Fruit fly (Drosophila melanogaster) whole organism, embryonic: ENCODE results near the gene uncNacbeta.
A peak's percentile ranks its signal among the peaks of the same experiment; 100 is the strongest.

Source experiments
- ATbp ChIP-seq: fragments of 200-800 bp; sonication (Bioruptor generic); optimal IDR thresholded peaks from 2 replicates; lab custom pipeline; 2017; ENCODE audit warnings: missing biosample characterization, mild to moderate bottlenecking, missing genetic modification characterization, missing genetic modification reagents
- Ada2b ChIP-seq: fragments of 200-800 bp; sonication (Bioruptor generic); IDR thresholded peaks from 2 replicates; pipeline ENCODE4 v1.3.6; 2022; ENCODE audit warnings: missing biosample characterization, missing genetic modification characterization
- Adf1 ChIP-seq: fragments of 200-800 bp; sonication (Bioruptor generic); IDR thresholded peaks from 2 replicates; pipeline ENCODE4 v1.3.6; 2022; ENCODE audit warnings: missing biosample characterization, missing genetic modification characterization
- CG10267 ChIP-seq: fragments of 200-800 bp; sonication (Bioruptor generic); optimal IDR thresholded peaks from 2 replicates; lab custom pipeline; 2018; ENCODE audit warnings: missing biosample characterization, mild to moderate bottlenecking, missing genetic modification characterization, moderate library complexity
- CG11695 ChIP-seq: fragments of 200-800 bp; sonication (Bioruptor generic); IDR thresholded peaks from 3 replicates; pipeline ENCODE4 v1.3.6; 2022; ENCODE audit warnings: missing biosample characterization, missing genetic modification characterization
- CG12071 ChIP-seq: fragments of 200-800 bp; sonication (Bioruptor generic); optimal IDR thresholded peaks from 3 replicates; lab custom pipeline; 2018; ENCODE audit warnings: missing biosample characterization, mild to moderate bottlenecking, missing genetic modification characterization
- CG12659 ChIP-seq: fragments of 200-800 bp; sonication (Bioruptor generic); optimal IDR thresholded peaks from 3 replicates; lab custom pipeline; 2017; ENCODE audit warnings: mild to moderate bottlenecking, missing biosample characterization, missing genetic modification reagents, missing genetic modification characterization
- CG13287 ChIP-seq: fragments of 200-800 bp; sonication (Bioruptor generic); IDR thresholded peaks from 2 replicates; pipeline ENCODE4 v1.3.6; 2022; ENCODE audit warnings: missing biosample characterization, missing genetic modification characterization; ENCODE audit not compliant: partially characterized antibody
- CG13894 ChIP-seq: fragments of 200-800 bp; sonication (Bioruptor generic); optimal IDR thresholded peaks from 3 replicates; lab custom pipeline; 2018; ENCODE audit warnings: missing biosample characterization, mild to moderate bottlenecking, missing genetic modification characterization, moderate library complexity
- CG17385 ChIP-seq: fragments of 200-800 bp; sonication (Bioruptor generic); optimal IDR thresholded peaks from 3 replicates; lab custom pipeline; 2018; ENCODE audit warnings: missing biosample characterization, mild to moderate bottlenecking, missing genetic modification characterization
- CG18262 ChIP-seq: fragments of 200-800 bp; optimal IDR thresholded peaks from 3 replicates; lab custom pipeline; 2019; ENCODE audit warnings: missing biosample characterization, mild to moderate bottlenecking, missing genetic modification characterization, moderate library complexity
- CG18599 ChIP-seq: fragments of 200-800 bp; sonication (Bioruptor generic); optimal IDR thresholded peaks from 3 replicates; lab custom pipeline; 2017; ENCODE audit warnings: missing biosample characterization, missing genetic modification characterization, mild to moderate bottlenecking, moderate library complexity, missing genetic modification reagents
- CG2875 ChIP-seq: fragments of 200-800 bp; sonication (Bioruptor generic); optimal IDR thresholded peaks from 2 replicates; lab custom pipeline; 2017; ENCODE audit warnings: missing biosample characterization, mild to moderate bottlenecking, missing genetic modification characterization, missing genetic modification reagents
- CG32532 ChIP-seq: fragments of 200-800 bp; sonication (Bioruptor generic); IDR thresholded peaks from 2 replicates; pipeline ENCODE4 v1.3.6; 2022; ENCODE audit warnings: missing biosample characterization, missing genetic modification characterization
- CG34376 ChIP-seq: fragments of 200-800 bp; sonication (Bioruptor generic); optimal IDR thresholded peaks from 2 replicates; lab custom pipeline; 2018; ENCODE audit warnings: missing biosample characterization, mild to moderate bottlenecking, missing genetic modification characterization
- CG6175 ChIP-seq: fragments of 200-800 bp; sonication (Bioruptor generic); IDR thresholded peaks from 3 replicates; pipeline ENCODE4 v1.3.6; 2022; ENCODE audit warnings: missing biosample characterization, missing genetic modification characterization
- CG6689 ChIP-seq: fragments of 200-800 bp; sonication (Bioruptor generic); IDR thresholded peaks from 2 replicates; pipeline ENCODE4 v1.3.6; 2022; ENCODE audit warnings: missing biosample characterization, missing genetic modification characterization
- CG7839 ChIP-seq: fragments of 200-800 bp; sonication (Bioruptor generic); optimal IDR thresholded peaks from 3 replicates; lab custom pipeline; 2018; ENCODE audit warnings: missing biosample characterization, mild to moderate bottlenecking, missing genetic modification characterization, moderate library complexity
- Dll ChIP-seq: fragments of 200-800 bp; sonication (Bioruptor generic); IDR thresholded peaks from 4 replicates; pipeline ENCODE4 v1.3.6; 2022; ENCODE audit warnings: missing biosample characterization, missing genetic modification characterization; ENCODE audit not compliant: partially characterized antibody
- Hey ChIP-seq: fragments of 200-800 bp; sonication (Bioruptor generic); optimal IDR thresholded peaks from 3 replicates; lab custom pipeline; 2018; ENCODE audit warnings: missing biosample characterization, mild to moderate bottlenecking, missing genetic modification characterization
- HmgZ ChIP-seq: fragments of 200-800 bp; sonication (Bioruptor generic); optimal IDR thresholded peaks from 2 replicates; lab custom pipeline; 2018; ENCODE audit warnings: missing biosample characterization, mild to moderate bottlenecking, missing genetic modification characterization
- Jarid2 ChIP-seq: fragments of 200-800 bp; sonication (Bioruptor generic); optimal IDR thresholded peaks from 3 replicates; lab custom pipeline; 2017; ENCODE audit warnings: mild to moderate bottlenecking, missing biosample characterization, missing genetic modification reagents, missing genetic modification characterization
- NFAT ChIP-seq: fragments of 200-800 bp; sonication (Bioruptor generic); IDR thresholded peaks from 2 replicates; pipeline ENCODE4 v1.3.6; 2022; ENCODE audit warnings: missing biosample characterization, missing genetic modification characterization
- Ssrp ChIP-seq: fragments of 200-800 bp; sonication (Bioruptor generic); optimal IDR thresholded peaks from 2 replicates; lab custom pipeline; 2018; ENCODE audit warnings: missing biosample characterization, mild to moderate bottlenecking, missing genetic modification characterization, moderate library complexity
- Trl ChIP-seq, 3 experiments: fragments of >200 bp in 2 of 3; fragments of 200-800 bp in 1 of 3; sonication (Bioruptor generic) in 1 of 3; optimal IDR thresholded peaks; 2 replicates in 1 of 3; 3 replicates in 2 of 3; lab custom pipeline; 2016 to 2017; ENCODE audit warnings: missing biosample characterization in 1 of 3, missing genetic modification characterization in 1 of 3
- ash1 ChIP-seq: fragments of 200-800 bp; sonication (Bioruptor generic); optimal IDR thresholded peaks from 2 replicates; lab custom pipeline; 2018; ENCODE audit warnings: missing biosample characterization, mild to moderate bottlenecking, missing genetic modification characterization
- bbx ChIP-seq: fragments of 200-800 bp; sonication (Bioruptor generic); IDR thresholded peaks from 2 replicates; pipeline ENCODE4 v1.3.6; 2022; ENCODE audit warnings: missing biosample characterization, missing genetic modification characterization; ENCODE audit not compliant: partially characterized antibody
- bsh ChIP-seq, 2 experiments: fragments of 200-800 bp; sonication (Bioruptor generic); optimal IDR thresholded peaks; 2 replicates each; lab custom pipeline; 2017 to 2018; ENCODE audit warnings: mild to moderate bottlenecking in 2 of 2, missing biosample characterization in 2 of 2, missing genetic modification characterization in 2 of 2, moderate library complexity in 1 of 2
- chinmo ChIP-seq: fragments of 200-800 bp; sonication (Bioruptor generic); IDR thresholded peaks from 4 replicates; pipeline ENCODE4 v1.3.6; 2022; ENCODE audit warnings: missing biosample characterization, missing genetic modification characterization; ENCODE audit not compliant: partially characterized antibody
- crol ChIP-seq: fragments of 200-800 bp; sonication (Bioruptor generic); IDR thresholded peaks from 2 replicates; pipeline ENCODE4 v1.3.6; 2022; ENCODE audit warnings: missing biosample characterization, missing genetic modification characterization
- exex ChIP-seq: fragments of 200-800 bp; sonication (Bioruptor generic); optimal IDR thresholded peaks from 4 replicates; lab custom pipeline; 2018; ENCODE audit warnings: missing biosample characterization, mild to moderate bottlenecking, missing genetic modification characterization, moderate library complexity
- grn ChIP-seq: fragments of 200-800 bp; sonication (Bioruptor generic); optimal IDR thresholded peaks from 3 replicates; lab custom pipeline; 2017; ENCODE audit warnings: missing biosample characterization, missing genetic modification characterization
- her ChIP-seq: fragments of 200-800 bp; sonication (Bioruptor generic); optimal IDR thresholded peaks from 2 replicates; lab custom pipeline; 2016; ENCODE audit warnings: missing biosample characterization, missing genetic modification characterization
- jing ChIP-seq: fragments of 200-800 bp; sonication (Bioruptor generic); optimal IDR thresholded peaks from 2 replicates; lab custom pipeline; 2018; ENCODE audit warnings: missing biosample characterization, mild to moderate bottlenecking, missing genetic modification characterization
- lab ChIP-seq: fragments of 200-800 bp; sonication (Bioruptor generic); optimal IDR thresholded peaks from 3 replicates; lab custom pipeline; 2017; ENCODE audit warnings: missing biosample characterization, missing genetic modification characterization, mild to moderate bottlenecking, moderate library complexity, missing genetic modification reagents
- lbe ChIP-seq: fragments of 200-800 bp; sonication (Bioruptor generic); optimal IDR thresholded peaks from 2 replicates; lab custom pipeline; 2016; ENCODE audit warnings: missing biosample characterization, mild to moderate bottlenecking, missing genetic modification characterization
- mirr ChIP-seq: fragments of 200-800 bp; sonication (Bioruptor generic); optimal IDR thresholded peaks from 3 replicates; lab custom pipeline; 2018; ENCODE audit warnings: missing biosample characterization, mild to moderate bottlenecking, missing genetic modification characterization
- nom ChIP-seq: fragments of 200-800 bp; sonication (Bioruptor generic); optimal IDR thresholded peaks from 2 replicates; lab custom pipeline; 2017; ENCODE audit warnings: missing biosample characterization, missing genetic modification characterization, mild to moderate bottlenecking, moderate library complexity, missing genetic modification reagents
- onecut ChIP-seq: fragments of 200-800 bp; sonication (Bioruptor generic); IDR thresholded peaks from 2 replicates; pipeline ENCODE4 v1.3.6; 2022; ENCODE audit warnings: missing biosample characterization, missing genetic modification characterization
- salm ChIP-seq: fragments of 200-800 bp; sonication (Bioruptor generic); optimal IDR thresholded peaks from 2 replicates; lab custom pipeline; 2018; ENCODE audit warnings: missing biosample characterization, mild to moderate bottlenecking, missing genetic modification characterization
- scrt ChIP-seq: fragments of 200-800 bp; sonication (Bioruptor generic); optimal IDR thresholded peaks from 2 replicates; lab custom pipeline; 2018; ENCODE audit warnings: missing biosample characterization, mild to moderate bottlenecking, missing genetic modification characterization, moderate library complexity
- sd ChIP-seq: fragments of 200-800 bp; sonication (Bioruptor generic); optimal IDR thresholded peaks from 3 replicates; lab custom pipeline; 2018; ENCODE audit warnings: missing biosample characterization, mild to moderate bottlenecking, missing genetic modification characterization, moderate library complexity
- shn ChIP-seq: fragments of 200-800 bp; sonication (Bioruptor generic); optimal IDR thresholded peaks from 3 replicates; lab custom pipeline; 2016; ENCODE audit warnings: missing biosample characterization, missing genetic modification characterization
- sr ChIP-seq: fragments of 200-800 bp; sonication (Bioruptor generic); IDR thresholded peaks from 3 replicates; pipeline ENCODE4 v1.3.6; 2022; ENCODE audit warnings: missing biosample characterization, missing genetic modification characterization
- sug ChIP-seq: fragments of 200-800 bp; optimal IDR thresholded peaks from 2 replicates; lab custom pipeline; 2019; ENCODE audit warnings: missing biosample characterization, mild to moderate bottlenecking, missing genetic modification characterization, moderate library complexity
- wdn ChIP-seq: fragments of 200-800 bp; sonication (Bioruptor generic); IDR thresholded peaks from 2 replicates; pipeline ENCODE4 v1.3.6; 2022; ENCODE audit warnings: missing biosample characterization, missing genetic modification characterization
- zf30C ChIP-seq: fragments of 200-800 bp; sonication (Bioruptor generic); optimal IDR thresholded peaks from 3 replicates; lab custom pipeline; 2018; ENCODE audit warnings: missing biosample characterization, mild to moderate bottlenecking, missing genetic modification characterization

Gene uncNacbeta

dm6 chr2L:552432-552929, 11.1 kb downstream of the uncNacbeta start, which contains the start of gene Ets21C (continued):
- peak; percentile 25 for TF ChIP-seq Jarid2 (GFP tag; lab: Kevin White, UChicago)
- TF ChIP-seq ATbp (GFP tag; lab: Kevin White, UChicago) = no peak
- no peak for TF ChIP-seq zf30C (GFP tag; lab: Kevin White, UChicago)
- TF ChIP-seq salm (tag; lab: Kevin White, UChicago) = no peak
- peak; percentile 97 for TF ChIP-seq shn (GFP tag; lab: Kevin White, UChicago)
- peak; percentile 92 for TF ChIP-seq CG18262 (tag; lab: Kevin White, UChicago)
- peak; percentile 50 to 72 for TF ChIP-seq Trl (optimal IDR thresholded peaks at IDR 0.05; lab: Kevin White, UChicago)
- peak; percentile 28 for TF ChIP-seq Trl (GFP tag; optimal IDR thresholded peaks at IDR 0.05; lab: Kevin White, UChicago)
- peak; percentile 84 for TF ChIP-seq nom
- TF ChIP-seq bbx (GFP tag; lab: Robert Waterston, UW) = peak; percentile 11; the same call in 1 of the 2 replicates
- peak; percentile 99 for TF ChIP-seq sug
- peak; percentile 65 for TF ChIP-seq CG13287
- TF ChIP-seq lab (GFP tag; lab: Kevin White, UChicago) = peak; percentile 69
- no peak for TF ChIP-seq CG12659 (GFP tag; lab: Kevin White, UChicago)
- 0 out of 3 replicates have a peak, but pooled peaks have one; percentile 22 for TF ChIP-seq CG11695 (GFP tag; lab: Robert Waterston, UW)
- no peak for TF ChIP-seq scrt (GFP tag; lab: Kevin White, UChicago)
- TF ChIP-seq CG6175 (GFP tag; lab: Robert Waterston, UW) = 0 out of 3 replicates have a peak, but pooled peaks have one; percentile 73
- peak; percentile 97 for TF ChIP-seq grn (GFP tag; lab: Kevin White, UChicago)
- TF ChIP-seq Dll (GFP tag; lab: Robert Waterston, UW) = 0 out of 4 replicates have a peak, but pooled peaks have one; percentile 42
- peak; percentile 3 for TF ChIP-seq Hey (tag; lab: Kevin White, UChicago)
- peak; percentile 90 for TF ChIP-seq crol
- peak; percentile 34 for TF ChIP-seq exex (tag; lab: Kevin White, UChicago)
- TF ChIP-seq lbe = no peak
- peak; percentile 83 for TF ChIP-seq sd (tag; lab: Kevin White, UChicago)
- peak; percentile 86 for TF ChIP-seq CG6689 (GFP tag; lab: Robert Waterston, UW)
- TF ChIP-seq wdn = 0 out of 2 replicates have a peak, but pooled peaks have one; percentile 11
- peak; percentile 88; the same call in 2 of the 4 replicates for TF ChIP-seq chinmo (GFP tag; lab: Robert Waterston, UW)
- peak; percentile 53 for TF ChIP-seq CG12071 (GFP tag; lab: Kevin White, UChicago)
- TF ChIP-seq CG10267 = no peak
- TF ChIP-seq Adf1 = peak; percentile 64; the same call in 1 of the 2 replicates
- 0 out of 3 replicates have a peak, but pooled peaks have one; percentile 4 for TF ChIP-seq sr
- peak; percentile 22; the same call in 1 of the 2 replicates for TF ChIP-seq Ada2b (GFP tag; lab: Robert Waterston, UW)
- TF ChIP-seq jing (GFP tag; lab: Kevin White, UChicago) = no peak
- no peak for TF ChIP-seq ash1 (GFP tag; lab: Kevin White, UChicago)
- TF ChIP-seq bsh (GFP tag; optimal IDR thresholded peaks at IDR 0.05; lab: Kevin White, UChicago) = peak in 1 of 2 experiments; percentile 27
- peak; percentile 69 for TF ChIP-seq CG34376
- TF ChIP-seq CG17385 (GFP tag; lab: Kevin White, UChicago) = peak; percentile 7
- peak; percentile 59; the same call in 1 of the 2 replicates for TF ChIP-seq CG32532 (GFP tag; lab: Robert Waterston, UW)
- TF ChIP-seq her (GFP tag; lab: Kevin White, UChicago) = peak; percentile 38
- no peak for TF ChIP-seq Ssrp
- TF ChIP-seq NFAT (GFP tag; lab: Robert Waterston, UW) = 0 out of 2 replicates have a peak, but pooled peaks have one; percentile 7
- peak; percentile 30 for TF ChIP-seq HmgZ (tag; lab: Kevin White, UChicago)
- no peak for TF ChIP-seq CG7839 (tag; lab: Kevin White, UChicago)
- peak; percentile 32 for TF ChIP-seq CG13894 (tag; lab: Kevin White, UChicago)
- TF ChIP-seq CG2875 (GFP tag; lab: Kevin White, UChicago) = no peak
- peak; percentile 66 for TF ChIP-seq mirr (GFP tag; lab: Kevin White, UChicago)
- peak; percentile 34 for TF ChIP-seq CG18599 (GFP tag; lab: Kevin White, UChicago)
- no peak; the same call in 1 of the 2 replicates for TF ChIP-seq onecut
